Fruit fly (Drosophila melanogaster) whole organism, embryonic: ENCODE results near the gene Stat92E.

Experiments used
- CG1024 ChIP-seq: fragments of 200-800 bp; sonication (Bioruptor generic); IDR thresholded peaks from 2 replicates; pipeline ENCODE4 v1.3.6; 2022; ENCODE audit warnings: missing biosample characterization, missing genetic modification characterization
- CG10321 ChIP-seq: fragments of 200-800 bp; sonication (Bioruptor generic); IDR thresholded peaks from 2 replicates; pipeline ENCODE4 v1.3.6; 2022; ENCODE audit warnings: missing biosample characterization, missing genetic modification characterization
- CG11504 ChIP-seq: fragments of 200-800 bp; sonication (Bioruptor generic); optimal IDR thresholded peaks from 3 replicates; lab custom pipeline; 2019; ENCODE audit warnings: missing biosample characterization, mild to moderate bottlenecking, missing genetic modification characterization, moderate library complexity
- CG12236 ChIP-seq: fragments of 200-800 bp; sonication (Bioruptor generic); optimal IDR thresholded peaks from 2 replicates; lab custom pipeline; 2016; ENCODE audit warnings: missing biosample characterization, missing genetic modification characterization
- CG13424 ChIP-seq: fragments of 200-800 bp; sonication (Bioruptor generic); optimal IDR thresholded peaks from 2 replicates; lab custom pipeline; 2019; ENCODE audit warnings: missing biosample characterization, mild to moderate bottlenecking, missing genetic modification characterization, moderate library complexity
- CG14014 ChIP-seq: fragments of 200-800 bp; sonication (Bioruptor generic); IDR thresholded peaks from 2 replicates; pipeline ENCODE4 v1.3.6; 2022; ENCODE audit warnings: missing biosample characterization, missing genetic modification characterization
- CG15269 ChIP-seq: fragments of 200-800 bp; sonication (Bioruptor generic); optimal IDR thresholded peaks from 2 replicates; lab custom pipeline; 2018; ENCODE audit warnings: missing biosample characterization, mild to moderate bottlenecking, missing genetic modification characterization, moderate library complexity
- CG1792 ChIP-seq: fragments of 200-800 bp; sonication (Bioruptor generic); optimal IDR thresholded peaks from 2 replicates; lab custom pipeline; 2016; ENCODE audit warnings: missing biosample characterization, missing genetic modification characterization
- CG18619 ChIP-seq: fragments of 200-800 bp; sonication (Bioruptor generic); optimal IDR thresholded peaks from 3 replicates; lab custom pipeline; 2017; ENCODE audit warnings: missing biosample characterization, mild to moderate bottlenecking, missing genetic modification characterization
- CG2889 ChIP-seq: fragments of 200-800 bp; sonication (Bioruptor generic); IDR thresholded peaks from 3 replicates; pipeline ENCODE4 v1.3.6; 2022; ENCODE audit warnings: missing biosample characterization, missing genetic modification characterization
- CG30431 ChIP-seq: fragments of 200-800 bp; sonication (Bioruptor generic); optimal IDR thresholded peaks from 2 replicates; lab custom pipeline; 2017; ENCODE audit warnings: missing biosample characterization, missing genetic modification characterization
- CG3065 ChIP-seq: fragments of 200-800 bp; sonication (Bioruptor generic); optimal IDR thresholded peaks from 2 replicates; lab custom pipeline; 2016; ENCODE audit warnings: missing biosample characterization, missing genetic modification characterization
- CG31224 ChIP-seq: fragments of 200-800 bp; sonication (Bioruptor generic); IDR thresholded peaks from 2 replicates; pipeline ENCODE4 v1.3.6; 2022; ENCODE audit warnings: missing biosample characterization, missing genetic modification characterization
- CG31365 ChIP-seq: fragments of 200-800 bp; sonication (Bioruptor generic); optimal IDR thresholded peaks from 2 replicates; lab custom pipeline; 2018; ENCODE audit warnings: missing biosample characterization, mild to moderate bottlenecking, missing genetic modification characterization
- CG4360 ChIP-seq: fragments of 200-800 bp; sonication (Bioruptor generic); IDR thresholded peaks from 2 replicates; pipeline ENCODE4 v1.3.6; 2022; ENCODE audit warnings: missing biosample characterization, missing genetic modification characterization
- CG6683 ChIP-seq: fragments of 200-800 bp; sonication (Bioruptor generic); optimal IDR thresholded peaks from 2 replicates; lab custom pipeline; 2017; ENCODE audit warnings: missing biosample characterization, mild to moderate bottlenecking, missing genetic modification characterization, missing genetic modification reagents
- CG7556 ChIP-seq: fragments of 200-800 bp; sonication (Bioruptor generic); optimal IDR thresholded peaks from 2 replicates; lab custom pipeline; 2017; ENCODE audit warnings: missing biosample characterization, mild to moderate bottlenecking, missing genetic modification characterization
- CG7963 ChIP-seq: fragments of 200-800 bp; sonication (Bioruptor generic); IDR thresholded peaks from 3 replicates; pipeline ENCODE4 v1.3.6; 2022; ENCODE audit warnings: missing biosample characterization, missing genetic modification characterization; ENCODE audit not compliant: partially characterized antibody
- CG9215 ChIP-seq: fragments of 200-800 bp; sonication (Bioruptor generic); IDR thresholded peaks from 2 replicates; pipeline ENCODE4 v1.3.6; 2022; ENCODE audit warnings: missing biosample characterization, missing genetic modification characterization
- CG9876 ChIP-seq: fragments of 200-800 bp; sonication (Bioruptor generic); optimal IDR thresholded peaks from 2 replicates; lab custom pipeline; 2016; ENCODE audit warnings: missing biosample characterization, missing genetic modification characterization
- E2f1 ChIP-seq: fragments of 200-800 bp; sonication (Bioruptor generic); IDR thresholded peaks from 2 replicates; pipeline ENCODE4 v1.3.6; 2022; ENCODE audit warnings: missing biosample characterization, missing genetic modification characterization
- Elba2 ChIP-seq: fragments of 200-800 bp; sonication (Bioruptor generic); optimal IDR thresholded peaks from 3 replicates; lab custom pipeline; 2016; ENCODE audit warnings: missing biosample characterization, missing genetic modification characterization
- Ets65A ChIP-seq: fragments of 200-800 bp; sonication (Bioruptor generic); peaks from one replicate; lab custom pipeline; 2016; ENCODE audit warnings: missing biosample characterization, missing genetic modification characterization
- Hr39 ChIP-seq: fragments of >200 bp; optimal IDR thresholded peaks from 2 replicates; lab custom pipeline; 2017
- Lpt ChIP-seq: fragments of >200 bp; optimal IDR thresholded peaks from 2 replicates; lab custom pipeline; 2018; ENCODE audit warnings: missing biosample characterization, missing genetic modification characterization
- Med ChIP-seq: fragments of 200-800 bp; sonication (Bioruptor generic); peaks from one replicate; lab custom pipeline; 2016; ENCODE audit warnings: missing biosample characterization, missing genetic modification characterization, mild to moderate bottlenecking, inconsistent platforms, moderate library complexity
- Scr ChIP-seq: fragments of 200-800 bp; sonication (Bioruptor generic); IDR thresholded peaks from 2 replicates; pipeline ENCODE4 v1.3.6; 2022; ENCODE audit warnings: missing biosample characterization, missing genetic modification characterization; ENCODE audit not compliant: partially characterized antibody
- bowl ChIP-seq: fragments of 200-800 bp; sonication (Bioruptor generic); IDR thresholded peaks from 2 replicates; pipeline ENCODE4 v1.3.6; 2022; ENCODE audit warnings: missing biosample characterization, missing genetic modification characterization
- chif ChIP-seq, 2 experiments: fragments of 200-800 bp; sonication (Bioruptor generic); optimal IDR thresholded peaks; 3 replicates each; lab custom pipeline; 2016; ENCODE audit warnings: missing biosample characterization in 2 of 2, missing genetic modification characterization in 2 of 2
- chinmo ChIP-seq: fragments of 200-800 bp; sonication (Bioruptor generic); IDR thresholded peaks from 4 replicates; pipeline ENCODE4 v1.3.6; 2022; ENCODE audit warnings: missing biosample characterization, missing genetic modification characterization; ENCODE audit not compliant: partially characterized antibody
- crol ChIP-seq: fragments of 200-800 bp; sonication (Bioruptor generic); IDR thresholded peaks from 2 replicates; pipeline ENCODE4 v1.3.6; 2022; ENCODE audit warnings: missing biosample characterization, missing genetic modification characterization
- dmrt11E ChIP-seq: fragments of 200-800 bp; sonication (Bioruptor generic); optimal IDR thresholded peaks from 3 replicates; lab custom pipeline; 2018; ENCODE audit warnings: missing biosample characterization, mild to moderate bottlenecking, missing genetic modification characterization, moderate library complexity
- dmrt99B ChIP-seq: fragments of 200-800 bp; sonication (Bioruptor generic); optimal IDR thresholded peaks from 2 replicates; lab custom pipeline; 2018; ENCODE audit warnings: missing biosample characterization, mild to moderate bottlenecking, missing genetic modification characterization, moderate library complexity
- emc ChIP-seq: fragments of 200-800 bp; sonication (Bioruptor generic); optimal IDR thresholded peaks from 2 replicates; lab custom pipeline; 2016; ENCODE audit warnings: missing biosample characterization, missing genetic modification characterization
- exex ChIP-seq: fragments of 200-800 bp; sonication (Bioruptor generic); optimal IDR thresholded peaks from 4 replicates; lab custom pipeline; 2018; ENCODE audit warnings: missing biosample characterization, mild to moderate bottlenecking, missing genetic modification characterization, moderate library complexity
- fd102C ChIP-seq: fragments of 200-800 bp; sonication (Bioruptor generic); optimal IDR thresholded peaks from 2 replicates; lab custom pipeline; 2018; ENCODE audit warnings: missing biosample characterization, mild to moderate bottlenecking, missing genetic modification characterization, moderate library complexity
- fd96Cb ChIP-seq: fragments of 200-800 bp; sonication (Bioruptor generic); optimal IDR thresholded peaks from 2 replicates; lab custom pipeline; 2018; ENCODE audit warnings: missing biosample characterization, mild to moderate bottlenecking, missing genetic modification characterization, moderate library complexity
- fru ChIP-seq: fragments of >200 bp; optimal IDR thresholded peaks from 2 replicates; lab custom pipeline; 2017
- ftz-f1 ChIP-seq: fragments of 200-800 bp; sonication (Bioruptor generic); optimal IDR thresholded peaks from 2 replicates; lab custom pipeline; 2016; ENCODE audit warnings: missing biosample characterization, missing genetic modification characterization
- gcm ChIP-seq: fragments of 200-800 bp; sonication (Bioruptor generic); optimal IDR thresholded peaks from 2 replicates; lab custom pipeline; 2019; ENCODE audit warnings: missing biosample characterization, mild to moderate bottlenecking, missing genetic modification characterization, moderate library complexity
- jumu ChIP-seq: fragments of 200-800 bp; sonication (Bioruptor generic); optimal IDR thresholded peaks from 3 replicates; lab custom pipeline; 2016; ENCODE audit warnings: missing biosample characterization, missing genetic modification characterization
- nmo ChIP-seq: fragments of 200-800 bp; sonication (Bioruptor generic); optimal IDR thresholded peaks from 2 replicates; lab custom pipeline; 2018; ENCODE audit warnings: missing biosample characterization, mild to moderate bottlenecking, missing genetic modification characterization, moderate library complexity
- salm ChIP-seq: fragments of 200-800 bp; sonication (Bioruptor generic); optimal IDR thresholded peaks from 2 replicates; lab custom pipeline; 2018; ENCODE audit warnings: missing biosample characterization, mild to moderate bottlenecking, missing genetic modification characterization
- sens-2 ChIP-seq: fragments of 200-800 bp; sonication (Bioruptor generic); IDR thresholded peaks from 2 replicates; pipeline ENCODE4 v1.3.6; 2022; ENCODE audit warnings: missing biosample characterization, missing genetic modification characterization
- sisA ChIP-seq: fragments of 200-800 bp; sonication (Bioruptor generic); IDR thresholded peaks from 2 replicates; pipeline ENCODE4 v1.3.6; 2022; ENCODE audit warnings: missing biosample characterization, missing genetic modification characterization
- slbo ChIP-seq: fragments of 200-800 bp; sonication (Bioruptor generic); IDR thresholded peaks from 2 replicates; pipeline ENCODE4 v1.3.6; 2022; ENCODE audit warnings: missing biosample characterization, missing genetic modification characterization
- trem ChIP-seq: fragments of 200-800 bp; optimal IDR thresholded peaks from 3 replicates; lab custom pipeline; 2019; ENCODE audit warnings: missing biosample characterization, mild to moderate bottlenecking, missing genetic modification characterization, moderate library complexity
- twi ChIP-seq: fragments of 200-800 bp; optimal IDR thresholded peaks from 2 replicates; lab custom pipeline; 2019; ENCODE audit warnings: missing biosample characterization, mild to moderate bottlenecking, missing genetic modification characterization, moderate library complexity
- vfl ChIP-seq: fragments of 200-800 bp; sonication (Bioruptor generic); optimal IDR thresholded peaks from 2 replicates; lab custom pipeline; 2016; ENCODE audit warnings: missing biosample characterization, missing genetic modification characterization
- vvl ChIP-seq: fragments of 200-800 bp; sonication (Bioruptor generic); IDR thresholded peaks from 2 replicates; pipeline ENCODE4 v1.3.6; 2022; ENCODE audit warnings: missing biosample characterization, missing genetic modification characterization
- z ChIP-seq: fragments of 200-800 bp; sonication (Bioruptor generic); IDR thresholded peaks from 3 replicates; pipeline ENCODE4 v1.3.6; 2022; ENCODE audit warnings: missing biosample characterization, missing genetic modification characterization

Gene Stat92E

dm6 chr3R:20557415-20558105, 5.4 kb upstream of the Stat92E start, which contains the start of the genes DPCoAC and CG5180 (continued):
- TF ChIP-seq salm (tag; lab: Kevin White, UChicago) (no peak), vvl (GFP tag; lab: Robert Waterston, UW) (peak; percentile 80; the same call in 1 of the 2 replicates), trem (peak; percentile 37), ftz-f1 (GFP tag; lab: Kevin White, UChicago) (peak; percentile 90), CG9876 (GFP tag; lab: Kevin White, UChicago) (peak; percentile 85), jumu (GFP tag; lab: Kevin White, UChicago) (peak; percentile 77), E2f1 (GFP tag; lab: Robert Waterston, UW) (peak; percentile 52), Hr39 (lab: Kevin White, UChicago) (no peak), Ets65A (peak; percentile 95), CG1792 (GFP tag; lab: Kevin White, UChicago) (peak; percentile 33), slbo (GFP tag; lab: Robert Waterston, UW) (peak; percentile 93), Scr (GFP tag; lab: Robert Waterston, UW) (peak; percentile 40), z (GFP tag; lab: Robert Waterston, UW) (no peak), crol (no peak), CG6683 (GFP tag; lab: Kevin White, UChicago) (no peak), CG31224 (GFP tag; lab: Robert Waterston, UW) (peak; percentile 40), CG7556 (GFP tag; lab: Kevin White, UChicago) (peak; percentile 36), CG11504 (tag; lab: Kevin White, UChicago) (peak; percentile 66), CG1024 (GFP tag; lab: Robert Waterston, UW) (peak; percentile 58; the same call in 1 of the 2 replicates), fru (lab: Kevin White, UChicago) (no peak), fd96Cb (tag; lab: Kevin White, UChicago) (peak; percentile 32), CG7963 (GFP tag; lab: Robert Waterston, UW) (peak; percentile 71; the same call in 2 of the 3 replicates), CG15269 (tag; lab: Kevin White, UChicago) (peak; percentile 59), Elba2 (GFP tag; lab: Kevin White, UChicago) (peak; percentile 37), twi (tag; lab: Kevin White, UChicago) (no peak), bowl (GFP tag; lab: Robert Waterston, UW) (no peak), CG13424 (tag; lab: Kevin White, UChicago) (peak; percentile 61), exex (no peak), CG18619 (peak; percentile 33), fd102C (GFP tag; lab: Kevin White, UChicago) (no peak), nmo (GFP tag; lab: Kevin White, UChicago) (peak; percentile 51), Lpt (no peak), emc (GFP tag; lab: Kevin White, UChicago) (peak; percentile 31), chinmo (peak; percentile 84; the same call in 1 of the 4 replicates), gcm (GFP tag; lab: Kevin White, UChicago) (no peak), CG3065 (GFP tag; lab: Kevin White, UChicago) (peak; percentile 35), Med (GFP tag; lab: Kevin White, UChicago) (peak; percentile 95), CG14014 (GFP tag; lab: Robert Waterston, UW) (peak; percentile 78), CG10321 (GFP tag; lab: Robert Waterston, UW) (peak; percentile 49; the same call in 1 of the 2 replicates), CG4360 (peak; percentile 64), CG31365 (tag; lab: Kevin White, UChicago) (no peak), sens-2 (GFP tag; lab: Robert Waterston, UW) (no peak), CG12236 (GFP tag; lab: Kevin White, UChicago) (peak; percentile 12), dmrt11E (tag; lab: Kevin White, UChicago) (peak; percentile 22), CG30431 (GFP tag; lab: Kevin White, UChicago) (peak; percentile 53), vfl (GFP tag; lab: Kevin White, UChicago) (peak; percentile 48), chif (GFP tag; optimal IDR thresholded peaks at IDR 0.05; lab: Kevin White, UChicago) (peak; percentile 30 to 64), dmrt99B (tag; lab: Kevin White, UChicago) (peak; percentile 52), CG2889 (GFP tag; lab: Robert Waterston, UW) (peak; percentile 71), sisA (GFP tag; lab: Robert Waterston, UW) (peak; percentile 77), CG9215 (GFP tag; lab: Robert Waterston, UW) (peak; percentile 4; the same call in 1 of the 2 replicates)
